Fruit fly (Drosophila melanogaster): ENCODE results near the gene CG7573.

The CG7573 gene

dm6 chr3L:11273444-11274141 is 38.0 kb upstream of the CG7573 start (continued):
- TF ChIP-seq ATbp (GFP tag; optimal IDR thresholded peaks at IDR 0.05) (peak; percentile 22), usp (GFP tag; optimal IDR thresholded peaks at IDR 0.05) (no peak), dmrt11E (tag; optimal IDR thresholded peaks at IDR 0.05) (peak; percentile 57), ac (GFP tag; optimal IDR thresholded peaks at IDR 0.05) (peak; percentile 9), CG2129 (GFP tag; IDR thresholded peaks at IDR 0.05; ENCODE audit: partially characterized antibody) (no peak), lmd (GFP tag; IDR thresholded peaks at IDR 0.05) (no peak), E2f1 (GFP tag; IDR thresholded peaks at IDR 0.05) (no peak), Gug (GFP tag; IDR thresholded peaks at IDR 0.05) (no peak), CG4360 (GFP tag; IDR thresholded peaks at IDR 0.05) (no peak), Jarid2 (GFP tag; optimal IDR thresholded peaks at IDR 0.05) (no peak), Mrtf (GFP tag; IDR thresholded peaks at IDR 0.05) (no peak), CG10565 (GFP tag; optimal IDR thresholded peaks at IDR 0.05) (no peak), maf-S (GFP tag; optimal IDR thresholded peaks at IDR 0.05) (no peak), btn (GFP tag; optimal IDR thresholded peaks at IDR 0.05) (no peak), grn (GFP tag; optimal IDR thresholded peaks at IDR 0.05) (peak; percentile 61), CG11085 (GFP tag; IDR thresholded peaks at IDR 0.05) (no peak), dati (GFP tag; IDR thresholded peaks at IDR 0.05) (no peak), ken (GFP tag; IDR thresholded peaks at IDR 0.05) (no peak), CG14014 (GFP tag; IDR thresholded peaks at IDR 0.05) (no peak), grau (tag; optimal IDR thresholded peaks at IDR 0.05) (peak; percentile 7), CG34224 (GFP tag; IDR thresholded peaks at IDR 0.05; ENCODE audit: partially characterized antibody) (no peak), trem (tag; optimal IDR thresholded peaks at IDR 0.05) (peak; percentile 27), sd (tag; optimal IDR thresholded peaks at IDR 0.05) (no peak), Oaz (GFP tag; IDR thresholded peaks at IDR 0.05) (no peak), Blimp-1 (GFP tag; optimal IDR thresholded peaks at IDR 0.05) (peak; percentile 1), D19A (tag; optimal IDR thresholded peaks at IDR 0.05) (no peak), H2.0 (GFP tag; IDR thresholded peaks at IDR 0.05) (no peak), cas (GFP tag; IDR thresholded peaks at IDR 0.05) (no peak), CG33213 (GFP tag; optimal IDR thresholded peaks at IDR 0.05) (no peak)

dm6 chr3L:11274142-11274672 is 37.3 kb upstream of the CG7573 start:
- TF ChIP-seq CG6175 (GFP tag; IDR thresholded peaks at IDR 0.05) (peak; percentile 62; the same call in 1 of the 3 replicates), exex (tag; optimal IDR thresholded peaks at IDR 0.05) (peak; percentile 9), nom (GFP tag; optimal IDR thresholded peaks at IDR 0.05) (peak; percentile 37), grn (GFP tag; optimal IDR thresholded peaks at IDR 0.05) (no peak), lab (GFP tag; optimal IDR thresholded peaks at IDR 0.05) (peak; percentile 3), Drgx (GFP tag; IDR thresholded peaks at IDR 0.05) (peak; percentile 55; the same call in 1 of the 2 replicates), Pdp1 (GFP tag; optimal IDR thresholded peaks at IDR 0.05) (peak in 1 of 2 experiments; percentile 81), CG13894 (tag; optimal IDR thresholded peaks at IDR 0.05) (peak; percentile 22), CG18619 (GFP tag; optimal IDR thresholded peaks at IDR 0.05) (no peak), Hr78 (GFP tag; optimal IDR thresholded peaks at IDR 0.05) (no peak), ash1 (GFP tag; optimal IDR thresholded peaks at IDR 0.05) (no peak), pnt (GFP tag; optimal IDR thresholded peaks at IDR 0.05) (no peak), h (optimal IDR thresholded peaks at IDR 0.05) (no peak), Med (GFP tag) (peak; percentile 36), fd64A (GFP tag; optimal IDR thresholded peaks at IDR 0.05) (no peak), CG18599 (GFP tag; optimal IDR thresholded peaks at IDR 0.05) (peak; percentile 23), Scr (GFP tag; IDR thresholded peaks at IDR 0.05; ENCODE audit: partially characterized antibody) (no peak), cwo (GFP tag; optimal IDR thresholded peaks at IDR 0.05) (peak; percentile 7), CG11696 (GFP tag; IDR thresholded peaks at IDR 0.05) (0 out of 2 replicates have a peak, but pooled peaks have one; percentile 35), bsh (GFP tag; optimal IDR thresholded peaks at IDR 0.05) (peak in 1 of 2 experiments; percentile 9), CG11247 (GFP tag; IDR thresholded peaks at IDR 0.05) (0 out of 2 replicates have a peak, but pooled peaks have one; percentile 8), CG32772 (GFP tag; IDR thresholded peaks at IDR 0.05) (0 out of 2 replicates have a peak, but pooled peaks have one; percentile 32)

All from whole organism, embryonic.